Worm (Caenorhabditis elegans) whole organism, early embryonic: ENCODE results near the gene gba-1.

Experiments used
- B0310.2 ChIP-seq: sonication (generic microtip); optimal IDR thresholded peaks from 2 replicates; lab custom pipeline; 2016; ENCODE audit warnings: mild to moderate bottlenecking, missing genetic modification characterization, missing compliant biosample characterization
- F13C5.2 ChIP-seq: sonication (generic microtip); optimal IDR thresholded peaks from 2 replicates; lab custom pipeline; 2017; ENCODE audit warnings: mild to moderate bottlenecking, missing genetic modification characterization, inconsistent platforms, missing compliant biosample characterization
- aly-1 ChIP-seq: sonication (generic microtip); optimal IDR thresholded peaks from 2 replicates; lab custom pipeline; 2016; ENCODE audit warnings: missing genetic modification characterization, missing compliant biosample characterization
- ama-1 ChIP-seq: fragments of 150-350 bp; optimal IDR thresholded peaks from 2 replicates; lab custom pipeline; 2014
- ceh-13 ChIP-seq: fragments of 200-800 bp; sonication (Bioruptor generic); optimal IDR thresholded peaks from 2 replicates; lab custom pipeline; 2018; ENCODE audit warnings: mild to moderate bottlenecking, missing genetic modification characterization, missing compliant biosample characterization
- ceh-36 ChIP-seq: sonication (generic microtip); optimal IDR thresholded peaks from 2 replicates; lab custom pipeline; 2016; ENCODE audit warnings: missing genetic modification characterization, inconsistent platforms, missing compliant biosample characterization
- ets-7 ChIP-seq: sonication (generic microtip); optimal IDR thresholded peaks from 2 replicates; lab custom pipeline; 2016; ENCODE audit warnings: missing genotype, missing genetic modification characterization, missing compliant biosample characterization
- flt-1 ChIP-seq: fragments of 200-800 bp; sonication (Bioruptor generic); IDR thresholded peaks from 2 replicates; pipeline ENCODE4 v1.3.6; 2022; ENCODE audit warnings: missing genetic modification characterization, missing compliant biosample characterization
- hmbx-1 ChIP-seq: sonication (generic microtip); optimal IDR thresholded peaks from 2 replicates; lab custom pipeline; 2016; ENCODE audit warnings: mild to moderate bottlenecking, missing genetic modification characterization, missing compliant biosample characterization
- hmg-4 ChIP-seq: fragments of 200-800 bp; sonication (Bioruptor generic); optimal IDR thresholded peaks from 2 replicates; lab custom pipeline; 2018; ENCODE audit warnings: mild to moderate bottlenecking, missing genetic modification characterization, missing compliant biosample characterization
- hnd-1 ChIP-seq: sonication (generic microtip); optimal IDR thresholded peaks from 2 replicates; lab custom pipeline; 2016; ENCODE audit warnings: missing genetic modification characterization, missing compliant biosample characterization
- pes-1 ChIP-seq: fragments of 200-800 bp; sonication (Bioruptor generic); IDR thresholded peaks from 2 replicates; pipeline ENCODE4 v1.3.6; 2022; ENCODE audit warnings: missing genetic modification reagents, missing genetic modification characterization, missing compliant biosample characterization
- scrt-1 ChIP-seq: fragments of 200-800 bp; sonication (Bioruptor generic); IDR thresholded peaks from 2 replicates; pipeline ENCODE4 v1.3.6; 2022; ENCODE audit warnings: missing genetic modification characterization, missing compliant biosample characterization
- sea-1 ChIP-seq: fragments of 200-800 bp; sonication (Bioruptor generic); conservative IDR thresholded peaks from 2 replicates; pipeline ENCODE4 v1.3.6; 2022; ENCODE audit warnings: missing genetic modification characterization, missing compliant biosample characterization
- tbx-11 ChIP-seq: fragments of 200-800 bp; sonication (Bioruptor generic); IDR thresholded peaks from 2 replicates; pipeline ENCODE4 v1.3.6; 2022; ENCODE audit warnings: missing genetic modification characterization, missing compliant biosample characterization
- tbx-37 ChIP-seq: fragments of 200-800 bp; sonication (Bioruptor generic); conservative IDR thresholded peaks from 2 replicates; pipeline ENCODE4 v1.3.6; 2022; ENCODE audit warnings: missing genetic modification reagents, missing genetic modification characterization, missing compliant biosample characterization
- tra-4 ChIP-seq: sonication (generic microtip); optimal IDR thresholded peaks from 2 replicates; lab custom pipeline; 2017; ENCODE audit warnings: missing genetic modification characterization, missing compliant biosample characterization

gba-1 gene

DNA sequence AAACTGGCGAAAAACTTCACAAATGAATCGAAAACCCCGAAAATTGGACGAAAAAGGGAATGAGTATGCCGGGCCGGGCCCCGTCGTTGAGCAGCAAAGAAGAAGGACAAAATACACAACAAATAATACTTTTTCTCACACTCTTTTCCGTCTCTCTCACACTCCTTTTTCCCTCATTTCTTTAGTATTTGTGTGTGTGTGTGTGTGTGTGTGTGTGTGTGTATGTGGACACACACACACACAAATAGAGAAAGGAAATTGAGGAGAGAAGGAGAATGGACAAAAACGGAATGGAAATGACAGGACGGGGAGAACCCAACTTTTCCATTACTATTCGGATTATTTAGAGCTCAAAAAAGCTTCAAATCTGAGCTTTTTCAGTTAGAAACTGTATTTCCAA lies 19.0 kb downstream of the gba-1 start:
- TF ChIP-seq F13C5.2 (peak; percentile 1), ama-1 (no peak)

DNA sequence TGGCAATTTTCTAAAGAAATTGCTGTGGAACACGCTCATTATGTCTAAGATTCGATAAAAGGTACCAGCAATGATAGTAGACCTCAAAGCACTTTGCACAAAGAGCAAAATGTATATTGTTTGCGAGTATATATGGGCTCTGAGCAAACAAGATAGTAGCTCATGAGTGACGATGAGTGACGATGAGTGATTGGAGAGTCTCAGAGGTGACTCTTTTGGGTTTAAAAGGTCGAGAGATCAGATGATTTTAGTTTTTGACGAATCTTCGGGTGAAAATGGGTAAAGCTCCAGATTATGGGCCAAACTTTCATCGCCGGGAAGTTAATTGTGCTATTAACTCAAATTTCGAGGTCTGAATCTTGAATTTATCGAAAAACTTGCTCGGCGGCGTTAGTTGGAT lies 20.2 kb downstream of the gba-1 start:
- TF ChIP-seq pes-1 (GFP tag; lab: Robert Waterston, UW) = no peak
- no peak for TF ChIP-seq tbx-37 (GFP tag; lab: Robert Waterston, UW)
- TF ChIP-seq F13C5.2 = no peak
- no peak for TF ChIP-seq flt-1 (GFP tag; lab: Robert Waterston, UW)
- TF ChIP-seq ets-7 = no peak

- no peak for TF ChIP-seq hnd-1 (tag; lab: Kevin White, UChicago)
- TF ChIP-seq B0310.2 = no peak
- TF ChIP-seq ets-7 = no peak
- TF ChIP-seq tbx-11 (GFP tag; lab: Robert Waterston, UW) = no peak
- no peak for TF ChIP-seq tra-4 (tag; lab: Kevin White, UChicago)
These were observed 21.2 kb downstream of the gba-1 start, which contains the start of gene C33C12.1 for ce11 chrII:2197555-2198288. Gene C33C12.1 (plus strand): TSS chrII:2198238.

DNA sequence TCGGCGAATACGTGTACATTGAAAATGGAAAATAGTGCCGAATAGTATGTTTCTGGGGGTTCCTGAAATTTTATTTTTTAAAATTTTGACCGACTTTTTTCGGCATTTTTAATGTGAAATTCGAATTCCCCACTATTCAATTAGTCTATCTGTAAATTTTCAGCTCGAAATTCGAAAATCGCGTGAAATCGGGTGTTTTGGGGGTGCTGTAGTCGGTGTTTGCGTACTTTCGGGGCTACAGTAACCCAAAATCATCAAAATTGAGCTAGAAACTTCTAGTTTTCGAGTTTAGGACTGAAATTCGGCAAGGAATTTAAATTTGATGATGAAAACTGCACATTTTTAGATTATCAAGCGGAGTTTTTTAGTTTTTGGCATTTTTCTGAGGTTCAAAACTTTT lies 25.6 kb downstream of the gba-1 start:
- no peak for TF ChIP-seq ceh-36 (tag; lab: Kevin White, UChicago)
- TF ChIP-seq B0310.2 = no peak
- no peak for TF ChIP-seq flt-1 (GFP tag; lab: Robert Waterston, UW)
- no peak for TF ChIP-seq aly-1
- TF ChIP-seq scrt-1 (GFP tag; lab: Robert Waterston, UW) = no peak
- no peak for TF ChIP-seq hmbx-1 (tag; lab: Kevin White, UChicago)
- TF ChIP-seq pes-1 (GFP tag; lab: Robert Waterston, UW) = no peak
- no peak for TF ChIP-seq sea-1 (GFP tag; lab: Robert Waterston, UW)
- no peak for TF ChIP-seq ceh-13 (GFP tag; lab: Kevin White, UChicago)
- TF ChIP-seq ets-7 = no peak
- no peak for TF ChIP-seq hnd-1 (tag; lab: Kevin White, UChicago)
- TF ChIP-seq F13C5.2 = no peak
- TF ChIP-seq hmg-4 (GFP tag; lab: Kevin White, UChicago) = no peak

ce11 chrII:2204077-2204476 lies 27.5 kb downstream of the gba-1 start, which contains the start of gene Y59C2A.2:
Gene Y59C2A.2 (minus strand): TSS chrII:2204137.
- no peak for TF ChIP-seq scrt-1 (GFP tag; lab: Robert Waterston, UW)
- TF ChIP-seq hmbx-1 (tag; lab: Kevin White, UChicago) = no peak
- no peak for TF ChIP-seq ceh-13 (GFP tag; lab: Kevin White, UChicago)
- TF ChIP-seq hnd-1 (tag; lab: Kevin White, UChicago) = no peak
- no peak for TF ChIP-seq hmg-4 (GFP tag; lab: Kevin White, UChicago)
- TF ChIP-seq tbx-37 (GFP tag; lab: Robert Waterston, UW) = no peak
- TF ChIP-seq F13C5.2 = no peak
- no peak for TF ChIP-seq B0310.2
- no peak for TF ChIP-seq tbx-11 (GFP tag; lab: Robert Waterston, UW)
- no peak for TF ChIP-seq ets-7

DNA sequence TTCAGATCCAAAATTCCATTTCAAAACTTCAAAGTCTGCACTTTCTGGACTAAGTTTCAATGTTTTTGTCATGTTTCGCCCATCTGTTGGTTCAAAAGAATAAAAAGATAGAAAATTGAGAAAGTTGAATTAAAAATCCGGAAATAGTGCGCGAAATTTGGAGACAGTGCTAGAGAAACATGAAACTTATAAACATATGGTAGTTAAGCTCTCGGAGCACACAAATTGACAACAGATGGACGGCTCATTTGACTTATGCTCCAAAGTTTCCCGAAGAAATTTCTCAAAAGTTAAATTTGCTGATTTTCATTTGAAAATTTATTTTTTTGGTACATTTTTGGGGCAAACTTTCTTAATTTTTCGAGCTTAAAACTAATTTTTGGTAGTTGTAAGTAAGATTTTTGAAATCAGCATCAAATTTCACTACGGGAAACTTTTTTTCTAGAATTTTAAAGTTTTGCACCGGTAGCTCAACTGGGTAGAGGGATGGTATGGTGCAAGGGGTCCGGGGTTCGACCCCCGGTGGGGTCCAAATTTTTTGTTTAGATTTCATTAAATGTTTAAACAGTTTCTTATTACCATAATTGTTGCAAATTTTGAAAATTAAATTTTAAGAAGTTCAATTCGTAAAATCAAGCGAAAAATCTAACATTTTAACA lies 29.7 kb downstream of the gba-1 start:
- TF ChIP-seq hnd-1 (tag; lab: Kevin White, UChicago) = no peak
- TF ChIP-seq tbx-37 (GFP tag; lab: Robert Waterston, UW) = no peak
- TF ChIP-seq scrt-1 (GFP tag; lab: Robert Waterston, UW) = no peak
- TF ChIP-seq tra-4 (tag; lab: Kevin White, UChicago) = no peak
- no peak for TF ChIP-seq aly-1
- no peak for TF ChIP-seq sea-1 (GFP tag; lab: Robert Waterston, UW)
- no peak for TF ChIP-seq hmbx-1 (tag; lab: Kevin White, UChicago)
- no peak for TF ChIP-seq pes-1 (GFP tag; lab: Robert Waterston, UW)
- TF ChIP-seq ceh-13 (GFP tag; lab: Kevin White, UChicago) = no peak
- TF ChIP-seq B0310.2 = no peak
- TF ChIP-seq F13C5.2 = no peak
- TF ChIP-seq hmg-4 (GFP tag; lab: Kevin White, UChicago) = no peak
- no peak for TF ChIP-seq ceh-36 (tag; lab: Kevin White, UChicago)
- TF ChIP-seq ets-7 = no peak
- TF ChIP-seq tbx-11 (GFP tag; lab: Robert Waterston, UW) = no peak
- TF ChIP-seq ama-1 = no peak
- no peak for TF ChIP-seq flt-1 (GFP tag; lab: Robert Waterston, UW)

ce11 chrII:2207812-2208211 lies 31.3 kb downstream of the gba-1 start, which contains the start of gene Y59C2A.1:
Gene Y59C2A.1 (plus strand): TSS chrII:2208112.
- TF ChIP-seq hnd-1 (tag; lab: Kevin White, UChicago) (no peak), B0310.2 (no peak), ama-1 (no peak), flt-1 (GFP tag; lab: Robert Waterston, UW) (no peak), tbx-11 (GFP tag; lab: Robert Waterston, UW) (no peak), scrt-1 (GFP tag; lab: Robert Waterston, UW) (no peak), sea-1 (GFP tag; lab: Robert Waterston, UW) (no peak), tra-4 (tag; lab: Kevin White, UChicago) (no peak), hmbx-1 (tag; lab: Kevin White, UChicago) (no peak), F13C5.2 (no peak), ceh-13 (GFP tag; lab: Kevin White, UChicago) (no peak), tbx-37 (GFP tag; lab: Robert Waterston, UW) (no peak), pes-1 (GFP tag; lab: Robert Waterston, UW) (no peak)
